Fruit fly (Drosophila melanogaster): ENCODE measurements around the gene goe.

dm6 chrX:16718169-16718723 lies 33.5 kb downstream of the goe start:
- TF ChIP-seq psq (optimal IDR thresholded peaks at IDR 0.05) (no peak), Myc (optimal IDR thresholded peaks at IDR 0.05) (no peak), h (optimal IDR thresholded peaks at IDR 0.05) (no peak), Sin3A (optimal IDR thresholded peaks at IDR 0.05) (no peak)
